Fruit fly (Drosophila melanogaster) whole organism, adult: ENCODE measurements around the gene Irc.
"Not testable (repeated sequence)": the region's sequence is repeated elsewhere in the genome, so short reads cannot be mapped to it uniquely, and the experiment has no call there.

Experiments used
- CG11617 ChIP-seq: fragments of 200-800 bp; sonication (Bioruptor generic); optimal IDR thresholded peaks from 2 replicates; lab custom pipeline; 2017; ENCODE audit warnings: mild to moderate bottlenecking, missing biosample characterization, missing genetic modification reagents, missing genetic modification characterization
- CG12768 ChIP-seq: fragments of 200-800 bp; sonication (Bioruptor generic); optimal IDR thresholded peaks from 2 replicates; lab custom pipeline; 2017; ENCODE audit warnings: missing biosample characterization, missing genetic modification characterization, mild to moderate bottlenecking, moderate library complexity, missing genetic modification reagents
- CG14711 ChIP-seq: fragments of 200-800 bp; sonication (Bioruptor generic); optimal IDR thresholded peaks from 2 replicates; lab custom pipeline; 2018; ENCODE audit warnings: missing biosample characterization, mild to moderate bottlenecking, missing genetic modification characterization, moderate library complexity
- CG1620 ChIP-seq: fragments of 200-800 bp; sonication (Bioruptor generic); optimal IDR thresholded peaks from 2 replicates; lab custom pipeline; 2016; ENCODE audit warnings: missing biosample characterization, missing genetic modification characterization
- CG33017 ChIP-seq: fragments of 200-800 bp; sonication (Bioruptor generic); optimal IDR thresholded peaks from 2 replicates; lab custom pipeline; 2018; ENCODE audit warnings: missing biosample characterization, mild to moderate bottlenecking, missing genetic modification characterization, moderate library complexity
- CG5204 ChIP-seq: fragments of 200-800 bp; sonication (Bioruptor generic); optimal IDR thresholded peaks from 2 replicates; lab custom pipeline; 2016; ENCODE audit warnings: missing biosample characterization, missing genetic modification characterization
- CG7045 ChIP-seq: fragments of 200-800 bp; sonication (Bioruptor generic); optimal IDR thresholded peaks from 2 replicates; lab custom pipeline; 2017; ENCODE audit warnings: missing biosample characterization, mild to moderate bottlenecking, missing genetic modification characterization
- CG7101 ChIP-seq: fragments of 200-800 bp; sonication (Bioruptor generic); optimal IDR thresholded peaks from 2 replicates; lab custom pipeline; 2018; ENCODE audit warnings: missing biosample characterization, mild to moderate bottlenecking, missing genetic modification characterization, moderate library complexity
- Clk ChIP-seq: fragments of 200-800 bp; sonication (Bioruptor generic); optimal IDR thresholded peaks from 2 replicates; lab custom pipeline; 2017; ENCODE audit warnings: missing biosample characterization, missing genetic modification characterization
- Crg-1 ChIP-seq: fragments of 200-800 bp; sonication (Bioruptor generic); optimal IDR thresholded peaks from 2 replicates; lab custom pipeline; 2016; ENCODE audit warnings: missing biosample characterization, missing genetic modification characterization
- Hr96 ChIP-seq: fragments of 200-800 bp; sonication (Bioruptor generic); optimal IDR thresholded peaks from 2 replicates; lab custom pipeline; 2016; ENCODE audit warnings: missing biosample characterization, missing genetic modification characterization
- Mnt ChIP-seq: fragments of 200-800 bp; sonication (Bioruptor generic); optimal IDR thresholded peaks from 2 replicates; lab custom pipeline; 2016; ENCODE audit warnings: missing biosample characterization, mild to moderate bottlenecking, missing genetic modification characterization
- bab1 ChIP-seq: fragments of 200-800 bp; sonication (Bioruptor generic); optimal IDR thresholded peaks from 3 replicates; lab custom pipeline; 2019; ENCODE audit warnings: missing biosample characterization, mild to moderate bottlenecking, missing genetic modification characterization, moderate library complexity
- cic ChIP-seq: fragments of 200-800 bp; sonication (Bioruptor generic); optimal IDR thresholded peaks from 2 replicates; lab custom pipeline; 2017; ENCODE audit warnings: missing biosample characterization, mild to moderate bottlenecking, missing genetic modification characterization, moderate library complexity
- cnc ChIP-seq, 2 experiments: fragments of >200 bp; optimal IDR thresholded peaks; 2 replicates each; lab custom pipeline; 2017
- kay ChIP-seq: fragments of 200-800 bp; sonication (Bioruptor generic); peaks from one replicate; lab custom pipeline; 2016; ENCODE audit warnings: missing biosample characterization, missing genetic modification characterization, borderline replicate concordance
- ovo ChIP-seq: fragments of 200-800 bp; sonication (Bioruptor generic); optimal IDR thresholded peaks from 2 replicates; lab custom pipeline; 2016; ENCODE audit warnings: missing biosample characterization, missing genetic modification characterization
- pad ChIP-seq: fragments of 200-800 bp; sonication (Bioruptor generic); optimal IDR thresholded peaks from 3 replicates; lab custom pipeline; 2017; ENCODE audit warnings: missing biosample characterization, missing genetic modification characterization, mild to moderate bottlenecking, moderate library complexity, missing genetic modification reagents
- tj ChIP-seq: fragments of 200-800 bp; sonication (Bioruptor generic); optimal IDR thresholded peaks from 3 replicates; lab custom pipeline; 2017; ENCODE audit warnings: missing biosample characterization, mild to moderate bottlenecking, missing genetic modification characterization, moderate library complexity
- toe ChIP-seq: fragments of 200-800 bp; sonication (Bioruptor generic); optimal IDR thresholded peaks from 2 replicates; lab custom pipeline; 2016; ENCODE audit warnings: missing biosample characterization, missing genetic modification characterization

The Irc gene

dm6 chr3R:16987924-16988298 lies 14.8 kb upstream of the Irc start:
- peak; percentile 12 for TF ChIP-seq cic (GFP tag; lab: Kevin White, UChicago)
- no peak for TF ChIP-seq CG1620 (GFP tag; lab: Kevin White, UChicago)

DNA sequence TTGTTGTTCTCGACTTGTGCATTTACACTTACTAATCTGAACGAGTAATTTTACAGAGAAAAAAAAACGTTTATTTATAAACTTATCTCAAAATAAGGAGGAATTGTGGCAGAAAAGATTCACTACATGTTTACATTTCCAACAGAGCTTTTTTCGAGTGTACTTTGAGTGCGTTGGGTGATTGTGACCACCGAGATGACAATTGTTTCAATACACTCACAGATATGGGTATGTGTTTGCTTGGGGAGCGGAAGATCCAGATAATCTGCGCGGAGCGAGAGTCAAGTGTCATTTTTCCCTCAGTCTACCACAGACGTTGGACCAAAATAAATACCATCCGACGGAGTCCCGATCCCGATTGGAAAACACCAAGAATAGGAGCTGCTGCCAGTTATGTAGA lies 14.2 kb upstream of the Irc start, which contains the start of gene MESK4:
MESK4 (plus strand) TSS at position 301 of the 400 bp plus-strand sequence.
- not testable (repeated sequence) for TF ChIP-seq Mnt (GFP tag; lab: Kevin White, UChicago); CG33017 (tag; lab: Kevin White, UChicago); CG1620 (GFP tag; lab: Kevin White, UChicago)

- peak; percentile 70 for TF ChIP-seq ovo (GFP tag; lab: Kevin White, UChicago)
- no peak for TF ChIP-seq CG7045 (GFP tag; lab: Kevin White, UChicago)
- TF ChIP-seq cic (GFP tag; lab: Kevin White, UChicago) = no peak
- no peak for TF ChIP-seq cnc (optimal IDR thresholded peaks at IDR 0.05; lab: Kevin White, UChicago)
- peak; percentile 24 for TF ChIP-seq Mnt (GFP tag; lab: Kevin White, UChicago)
- TF ChIP-seq Clk = no peak
- no peak for TF ChIP-seq tj (GFP tag; lab: Kevin White, UChicago)
- TF ChIP-seq bab1 (GFP tag; lab: Kevin White, UChicago) = peak; percentile 60
- peak; percentile 57 for TF ChIP-seq CG33017 (tag; lab: Kevin White, UChicago)
- no peak for TF ChIP-seq CG11617 (GFP tag; lab: Kevin White, UChicago)
- peak; percentile 4 for TF ChIP-seq pad (GFP tag; lab: Kevin White, UChicago)
- peak; percentile 37 for TF ChIP-seq CG14711 (tag; lab: Kevin White, UChicago)
- TF ChIP-seq CG12768 (GFP tag; lab: Kevin White, UChicago) = peak; percentile 23
- TF ChIP-seq kay = no peak
- peak; percentile 52 for TF ChIP-seq CG5204 (GFP tag; lab: Kevin White, UChicago)
- peak; percentile 54 for TF ChIP-seq Hr96 (GFP tag; lab: Kevin White, UChicago)
- peak; percentile 43 for TF ChIP-seq toe (GFP tag; lab: Kevin White, UChicago)
- TF ChIP-seq Crg-1 (GFP tag; lab: Kevin White, UChicago) = no peak
- peak; percentile 5 for TF ChIP-seq CG1620 (GFP tag; lab: Kevin White, UChicago)
- peak; percentile 52 for TF ChIP-seq CG7101
Measured at dm6 chr3R:16991781-16992180, 10.9 kb upstream of the Irc start, which contains the start of gene EMC2B. Gene EMC2B, minus strand, starts transcription at chr3R:16991878.

DNA sequence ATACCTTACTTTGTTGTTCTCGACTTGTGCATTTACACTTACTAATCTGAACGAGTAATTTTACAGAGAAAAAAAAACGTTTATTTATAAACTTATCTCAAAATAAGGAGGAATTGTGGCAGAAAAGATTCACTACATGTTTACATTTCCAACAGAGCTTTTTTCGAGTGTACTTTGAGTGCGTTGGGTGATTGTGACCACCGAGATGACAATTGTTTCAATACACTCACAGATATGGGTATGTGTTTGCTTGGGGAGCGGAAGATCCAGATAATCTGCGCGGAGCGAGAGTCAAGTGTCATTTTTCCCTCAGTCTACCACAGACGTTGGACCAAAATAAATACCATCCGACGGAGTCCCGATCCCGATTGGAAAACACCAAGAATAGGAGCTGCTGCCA lies 10.0 kb upstream of the Irc start, which contains the start of gene CG31274:
CG31274 (plus strand) TSS at position 301 of the 400 bp plus-strand sequence.
- TF ChIP-seq CG33017 (tag; lab: Kevin White, UChicago); cnc (optimal IDR thresholded peaks at IDR 0.05; lab: Kevin White, UChicago); CG14711 (tag; lab: Kevin White, UChicago): not testable (repeated sequence)

dm6 chr3R:16996059-16996959 lies 6.4 kb upstream of the Irc start, which contains the start of the genes EMC2A and CG3534:
Gene EMC2A, minus strand, starts transcription at chr3R:16996071.
Gene CG3534, plus strand, starts transcription at chr3R:16996446.
- TF ChIP-seq ovo (GFP tag; lab: Kevin White, UChicago) (peak; percentile 7), pad (GFP tag; lab: Kevin White, UChicago) (peak; percentile 8), cnc (optimal IDR thresholded peaks at IDR 0.05; lab: Kevin White, UChicago) (no peak), cic (GFP tag; lab: Kevin White, UChicago) (no peak), Clk (no peak), CG5204 (GFP tag; lab: Kevin White, UChicago) (no peak), CG1620 (GFP tag; lab: Kevin White, UChicago) (no peak), Mnt (GFP tag; lab: Kevin White, UChicago) (peak; percentile 13), CG7045 (GFP tag; lab: Kevin White, UChicago) (no peak), bab1 (GFP tag; lab: Kevin White, UChicago) (peak; percentile 49), toe (GFP tag; lab: Kevin White, UChicago) (peak; percentile 24), kay (peak; percentile 62)

- TF ChIP-seq cic (GFP tag; lab: Kevin White, UChicago) = no peak
- TF ChIP-seq kay = no peak
- no peak for TF ChIP-seq Clk
- TF ChIP-seq CG7101 = no peak
- no peak for TF ChIP-seq CG12768 (GFP tag; lab: Kevin White, UChicago)
- TF ChIP-seq CG1620 (GFP tag; lab: Kevin White, UChicago) = no peak
- no peak for TF ChIP-seq cnc (optimal IDR thresholded peaks at IDR 0.05; lab: Kevin White, UChicago)
- TF ChIP-seq CG33017 (tag; lab: Kevin White, UChicago) = no peak
- TF ChIP-seq Crg-1 (GFP tag; lab: Kevin White, UChicago) = no peak
- no peak for TF ChIP-seq Hr96 (GFP tag; lab: Kevin White, UChicago)
Measured at dm6 chr3R:17003468-17003867, 793 bp downstream of the Irc start.
